Fruit fly (Drosophila melanogaster) whole organism, wandering third instar larva: Measurements from ENCODE around the gene scyl.

Experiments
- Abd-B ChIP-seq: fragments of >200 bp; optimal IDR thresholded peaks from 2 replicates; lab custom pipeline; 2017; ENCODE audit warnings: missing biosample characterization, missing genetic modification characterization
- CG32264 ChIP-seq: fragments of 200-800 bp; sonication (Bioruptor generic); optimal IDR thresholded peaks from 2 replicates; lab custom pipeline; 2016; ENCODE audit warnings: missing biosample characterization, missing genetic modification characterization
- CG9705 ChIP-seq: fragments of 200-800 bp; sonication (Bioruptor generic); optimal IDR thresholded peaks from 2 replicates; lab custom pipeline; 2018; ENCODE audit warnings: missing biosample characterization, mild to moderate bottlenecking, missing genetic modification characterization
- CrebA ChIP-seq: fragments of 200-800 bp; sonication (Bioruptor generic); optimal IDR thresholded peaks from 2 replicates; lab custom pipeline; 2016; ENCODE audit warnings: missing biosample characterization, mild to moderate bottlenecking, missing genetic modification characterization, borderline replicate concordance
- Dfd ChIP-seq: fragments of >200 bp; optimal IDR thresholded peaks from 2 replicates; lab custom pipeline; 2017; ENCODE audit warnings: missing biosample characterization, missing genetic modification characterization
- Dif ChIP-seq: fragments of 200-275, 200-300 bp; sonication (Bioruptor generic); optimal IDR thresholded peaks from 2 replicates; lab custom pipeline; 2018; ENCODE audit warnings: missing biosample characterization, missing genetic modification characterization; ENCODE audit not compliant: partially characterized antibody
- GATAd ChIP-seq: sonication (Bioruptor generic); optimal IDR thresholded peaks from 2 replicates; lab custom pipeline; 2016; ENCODE audit warnings: missing biosample characterization, missing genetic modification characterization
- HLH106 ChIP-seq: fragments of 200-800 bp; optimal IDR thresholded peaks from 3 replicates; lab custom pipeline; 2019; ENCODE audit warnings: missing biosample characterization, mild to moderate bottlenecking, missing genetic modification characterization, moderate library complexity
- Hnf4 ChIP-seq: fragments of 200-800 bp; sonication (Bioruptor generic); optimal IDR thresholded peaks from 2 replicates; lab custom pipeline; 2016; ENCODE audit warnings: missing biosample characterization, mild to moderate bottlenecking, missing genetic modification characterization
- Hr78 ChIP-seq: fragments of >200 bp; optimal IDR thresholded peaks from 2 replicates; lab custom pipeline; 2017; ENCODE audit warnings: missing biosample characterization, missing genetic modification characterization
- Hr83 ChIP-seq: fragments of 200-300 bp; sonication (Bioruptor generic); optimal IDR thresholded peaks from 2 replicates; lab custom pipeline; 2016; ENCODE audit warnings: missing biosample characterization, mild to moderate bottlenecking, missing genetic modification characterization, moderate library complexity; ENCODE audit not compliant: poor library complexity, severe bottlenecking
- Jra ChIP-seq: sonication (Bioruptor generic); optimal IDR thresholded peaks from 2 replicates; lab custom pipeline; 2016; ENCODE audit warnings: missing biosample characterization, missing genetic modification characterization
- Mio ChIP-seq: sonication (Bioruptor generic); optimal IDR thresholded peaks from 2 replicates; lab custom pipeline; 2016; ENCODE audit warnings: missing biosample characterization, missing genetic modification characterization
- Myc ChIP-seq: fragments of >200 bp; optimal IDR thresholded peaks from 2 replicates; lab custom pipeline; 2017
- N ChIP-seq: fragments of >200 bp; optimal IDR thresholded peaks from 2 replicates; lab custom pipeline; 2018; ENCODE audit warnings: missing biosample characterization, missing external identifiers, missing genetic modification characterization
- OdsH ChIP-seq: fragments of 200-800 bp; sonication (Bioruptor generic); optimal IDR thresholded peaks from 2 replicates; lab custom pipeline; 2016; ENCODE audit warnings: missing biosample characterization, mild to moderate bottlenecking, missing genetic modification characterization
- Rel ChIP-seq, 2 experiments: fragments of 200-800 bp; sonication (Bioruptor generic) in 1 of 2; optimal IDR thresholded peaks; 2 replicates in 1 of 2; 3 replicates in 1 of 2; lab custom pipeline; 2016 to 2019; ENCODE audit warnings: mild to moderate bottlenecking in 2 of 2, missing biosample characterization in 2 of 2, missing genetic modification characterization in 2 of 2, moderate library complexity in 1 of 2
- Sp1 ChIP-seq: fragments of 200-800 bp; sonication (Bioruptor generic); optimal IDR thresholded peaks from 3 replicates; lab custom pipeline; 2019; ENCODE audit warnings: missing biosample characterization, mild to moderate bottlenecking, missing genetic modification characterization, moderate library complexity
- Vsx2 ChIP-seq: fragments of 200-300, 225-300 bp; sonication (Bioruptor generic); optimal IDR thresholded peaks from 2 replicates; lab custom pipeline; 2018; ENCODE audit warnings: missing biosample characterization, missing genetic modification characterization; ENCODE audit not compliant: partially characterized antibody
- br ChIP-seq: fragments of 200-800 bp; sonication (Bioruptor generic); optimal IDR thresholded peaks from 2 replicates; lab custom pipeline; 2016; ENCODE audit warnings: missing biosample characterization, missing genetic modification characterization
- brk ChIP-seq: fragments of 200-800 bp; sonication (Bioruptor generic); optimal IDR thresholded peaks from 2 replicates; lab custom pipeline; 2016; ENCODE audit warnings: missing biosample characterization, mild to moderate bottlenecking, missing genetic modification characterization
- dl ChIP-seq, 2 experiments: fragments of 175-275, 200-275 bp in 1 of 2; fragments of 200-275 bp in 1 of 2; sonication (Bioruptor generic); optimal IDR thresholded peaks; lab custom pipeline; 2018; ENCODE audit warnings: mild to moderate bottlenecking in 2 of 2, missing biosample characterization in 2 of 2, missing genetic modification characterization in 2 of 2, moderate library complexity in 2 of 2; ENCODE audit not compliant: partially characterized antibody in 2 of 2, insufficient read depth in 1 of 2
- dmrt93B ChIP-seq: fragments of 200-800 bp; sonication (Bioruptor generic); optimal IDR thresholded peaks from 2 replicates; lab custom pipeline; 2018; ENCODE audit warnings: missing biosample characterization, mild to moderate bottlenecking, missing genetic modification characterization
- dsf ChIP-seq: sonication (Bioruptor generic); optimal IDR thresholded peaks from 2 replicates; lab custom pipeline; 2016; ENCODE audit warnings: missing biosample characterization, missing genetic modification characterization, borderline replicate concordance
- ey ChIP-seq: fragments of 200-800 bp; sonication (Bioruptor generic); optimal IDR thresholded peaks from 2 replicates; lab custom pipeline; 2016; ENCODE audit warnings: missing biosample characterization, missing genetic modification characterization
- foxo ChIP-seq, 2 experiments: fragments of 200-800 bp; sonication (Bioruptor generic); optimal IDR thresholded peaks; 2 replicates in 1 of 2; 3 replicates in 1 of 2; lab custom pipeline; 2016 to 2017; ENCODE audit warnings: missing biosample characterization in 2 of 2, missing genetic modification characterization in 2 of 2
- fru ChIP-seq: fragments of 200-800 bp; sonication (Bioruptor generic); optimal IDR thresholded peaks from 3 replicates; lab custom pipeline; 2016; ENCODE audit warnings: missing biosample characterization, mild to moderate bottlenecking, missing genetic modification characterization
- h ChIP-seq: fragments of 200-800 bp; sonication (Bioruptor generic); optimal IDR thresholded peaks from 3 replicates; lab custom pipeline; 2016; ENCODE audit warnings: missing biosample characterization, mild to moderate bottlenecking, missing genetic modification characterization
- jim ChIP-seq: fragments of 175-275, 200-325 bp; sonication (Bioruptor generic); optimal IDR thresholded peaks from 2 replicates; lab custom pipeline; 2016; ENCODE audit warnings: missing biosample characterization, mild to moderate bottlenecking, missing genetic modification characterization
- lola ChIP-seq: fragments of >200 bp; optimal IDR thresholded peaks from 2 replicates; lab custom pipeline; 2017; ENCODE audit warnings: missing biosample characterization, missing genetic modification characterization
- pan ChIP-seq: fragments of >200 bp; optimal IDR thresholded peaks from 2 replicates; lab custom pipeline; 2017
- psq ChIP-seq: fragments of 200-800 bp; sonication (Bioruptor generic); optimal IDR thresholded peaks from 3 replicates; lab custom pipeline; 2017; ENCODE audit warnings: missing biosample characterization, mild to moderate bottlenecking, missing genetic modification characterization, moderate library complexity
- rgr ChIP-seq: fragments of 200-800 bp; sonication (Bioruptor generic); optimal IDR thresholded peaks from 3 replicates; lab custom pipeline; 2016; ENCODE audit warnings: missing biosample characterization, mild to moderate bottlenecking, missing genetic modification characterization
- sage ChIP-seq: fragments of 200-800 bp; sonication (Bioruptor generic); optimal IDR thresholded peaks from 2 replicates; lab custom pipeline; 2016; ENCODE audit warnings: missing biosample characterization, mild to moderate bottlenecking, missing genetic modification characterization
- sv ChIP-seq: fragments of 200-800 bp; sonication (Bioruptor generic); optimal IDR thresholded peaks from 3 replicates; lab custom pipeline; 2016; ENCODE audit warnings: missing biosample characterization, missing genetic modification characterization
- tai ChIP-seq: sonication (Bioruptor generic); optimal IDR thresholded peaks from 2 replicates; lab custom pipeline; 2016; ENCODE audit warnings: missing biosample characterization, missing genetic modification characterization
- usp ChIP-seq: fragments of >200 bp; optimal IDR thresholded peaks from 2 replicates; lab custom pipeline; 2017; ENCODE audit warnings: missing biosample characterization, missing genetic modification characterization
- woc ChIP-seq: sonication (Bioruptor generic); optimal IDR thresholded peaks from 2 replicates; lab custom pipeline; 2016; ENCODE audit warnings: missing biosample characterization, mild to moderate bottlenecking, missing genetic modification characterization

Gene scyl

dm6 chr3L:11296801-11297177 lies 44.7 kb downstream of the scyl start:
- TF ChIP-seq woc (GFP tag; lab: Kevin White, UChicago) (peak; percentile 92), CrebA (GFP tag; lab: Kevin White, UChicago) (peak; percentile 26), Vsx2 (GFP tag; lab: Kevin White, UChicago) (no peak), Hr83 (GFP tag; lab: Kevin White, UChicago) (no peak), Hr78 (GFP tag; lab: Kevin White, UChicago) (no peak), Abd-B (GFP tag; lab: Kevin White, UChicago) (no peak), lola (GFP tag; lab: Kevin White, UChicago) (no peak), jim (GFP tag; lab: Kevin White, UChicago) (no peak), Myc (lab: Kevin White, UChicago) (no peak), h (peak; percentile 89), sv (GFP tag; lab: Kevin White, UChicago) (no peak), Rel (GFP tag; optimal IDR thresholded peaks at IDR 0.05; lab: Kevin White, UChicago) (no peak), Rel (tag; optimal IDR thresholded peaks at IDR 0.05; lab: Kevin White, UChicago) (peak; percentile 38), dl (GFP tag; optimal IDR thresholded peaks at IDR 0.05; lab: Kevin White, UChicago; ENCODE audit: insufficient read depth in 1 of 2, partially characterized antibody in 2 of 2) (no peak), Dfd (GFP tag; lab: Kevin White, UChicago) (no peak), dmrt93B (GFP tag; lab: Kevin White, UChicago) (peak; percentile 85), CG32264 (GFP tag; lab: Kevin White, UChicago) (peak; percentile 73), foxo (GFP tag; optimal IDR thresholded peaks at IDR 0.05; lab: Kevin White, UChicago) (peak; percentile 11 to 79), pan (lab: Kevin White, UChicago) (no peak), N (GFP tag; lab: Kevin White, UChicago) (no peak), OdsH (GFP tag; lab: Kevin White, UChicago) (peak; percentile 82), rgr (GFP tag; lab: Kevin White, UChicago) (peak; percentile 72), CG9705 (GFP tag; lab: Kevin White, UChicago) (peak; percentile 75), brk (GFP tag; lab: Kevin White, UChicago) (peak; percentile 70), fru (GFP tag; lab: Kevin White, UChicago) (peak; percentile 92), ey (GFP tag; lab: Kevin White, UChicago) (peak; percentile 81), Sp1 (peak; percentile 78), Jra (GFP tag; lab: Kevin White, UChicago) (no peak), GATAd (no peak), br (GFP tag; lab: Kevin White, UChicago) (peak; percentile 82), psq (GFP tag; lab: Kevin White, UChicago) (peak; percentile 61), Hnf4 (GFP tag; lab: Kevin White, UChicago) (peak; percentile 62), sage (GFP tag; lab: Kevin White, UChicago) (no peak), tai (GFP tag; lab: Kevin White, UChicago) (peak; percentile 75), Dif (GFP tag; lab: Kevin White, UChicago) (no peak), usp (no peak), dsf (no peak), HLH106 (tag; lab: Kevin White, UChicago) (peak; percentile 94), Mio (GFP tag; lab: Kevin White, UChicago) (no peak)

- TF ChIP-seq foxo (GFP tag; optimal IDR thresholded peaks at IDR 0.05; lab: Kevin White, UChicago) = peak in 1 of 2 experiments; percentile 47
- peak; percentile 14 for TF ChIP-seq ey (GFP tag; lab: Kevin White, UChicago)
- peak; percentile 25 for TF ChIP-seq OdsH (GFP tag; lab: Kevin White, UChicago)
- TF ChIP-seq Sp1 = peak; percentile 32
- TF ChIP-seq lola (GFP tag; lab: Kevin White, UChicago) = no peak
- no peak for TF ChIP-seq GATAd
- TF ChIP-seq rgr (GFP tag; lab: Kevin White, UChicago) = peak; percentile 16
- TF ChIP-seq HLH106 (tag; lab: Kevin White, UChicago) = peak; percentile 56
- TF ChIP-seq h = peak; percentile 14
Measured at dm6 chr3L:11297595-11298370, 45.7 kb downstream of the scyl start.
